Worm (Caenorhabditis elegans) whole organism, L3 larva: Measurements from ENCODE around the gene D1005.5.

ENCODE experiments used
- R02D3.7 ChIP-seq: fragments of 150-350 bp; optimal IDR thresholded peaks from 2 replicates; lab custom pipeline; 2014; ENCODE audit warnings: missing biosample characterization, missing genetic modification characterization
- ZK546.5 ChIP-seq: sonication (generic microtip); optimal IDR thresholded peaks from 2 replicates; lab custom pipeline; 2017; ENCODE audit warnings: missing biosample characterization, missing genetic modification characterization
- aly-2 ChIP-seq: fragments of 150-350 bp; optimal IDR thresholded peaks from 2 replicates; lab custom pipeline; 2014; ENCODE audit warnings: missing biosample characterization, missing genetic modification characterization
- ama-1 ChIP-seq: fragments of 150-350 bp; optimal IDR thresholded peaks from 2 replicates; lab custom pipeline; 2018
- ceh-16 ChIP-seq: sonication (generic microtip); optimal IDR thresholded peaks from 2 replicates; lab custom pipeline; 2017; ENCODE audit warnings: missing biosample characterization, missing genetic modification characterization
- ceh-28 ChIP-seq: fragments of 150-350 bp; optimal IDR thresholded peaks from 2 replicates; lab custom pipeline; 2014; ENCODE audit warnings: missing biosample characterization, missing genetic modification reagents, missing genetic modification characterization
- ceh-82 ChIP-seq: fragments of 150-350 bp; optimal IDR thresholded peaks from 2 replicates; lab custom pipeline; 2014; ENCODE audit warnings: missing biosample characterization, missing genetic modification characterization
- ceh-9 ChIP-seq: sonication (generic microtip); optimal IDR thresholded peaks from 2 replicates; lab custom pipeline; 2018; ENCODE audit warnings: missing biosample characterization, missing genetic modification characterization
- daf-12 ChIP-seq: fragments of 150-350 bp; optimal IDR thresholded peaks from 2 replicates; lab custom pipeline; 2014; ENCODE audit warnings: missing biosample characterization, missing genetic modification reagents, missing genetic modification characterization
- egl-27 ChIP-seq: sonication (generic microtip); optimal IDR thresholded peaks from 4 replicates; lab custom pipeline; 2017; ENCODE audit warnings: missing biosample characterization, missing genetic modification reagents, missing genetic modification characterization
- egl-5 ChIP-seq: fragments of 150-350 bp; optimal IDR thresholded peaks from 2 replicates; lab custom pipeline; 2017; ENCODE audit warnings: missing biosample characterization, missing genetic modification reagents, missing genetic modification characterization, inconsistent platforms
- elt-1 ChIP-seq: fragments of 150-350 bp; optimal IDR thresholded peaks from 2 replicates; lab custom pipeline; 2014; ENCODE audit warnings: missing biosample characterization, missing genetic modification characterization
- elt-2 ChIP-seq: sonication (generic microtip); optimal IDR thresholded peaks from 2 replicates; lab custom pipeline; 2016; ENCODE audit warnings: missing genetic modification reagents, mild to moderate bottlenecking, missing genetic modification characterization, missing compliant biosample characterization
- elt-3 ChIP-seq, 3 experiments: fragments of 150-350 bp in 1 of 3; sonication (generic microtip) in 2 of 3; optimal IDR thresholded peaks; 2 replicates in 2 of 3; 4 replicates in 1 of 3; lab custom pipeline; 2014 to 2017; ENCODE audit warnings: missing biosample characterization in 3 of 3, missing genetic modification characterization in 3 of 3
- eor-1 ChIP-seq, 2 experiments: fragments of 150-350 bp; optimal IDR thresholded peaks; 2 replicates each; lab custom pipeline; 2014 to 2018; ENCODE audit warnings: missing biosample characterization in 2 of 2, missing genetic modification characterization in 2 of 2
- fkh-10 ChIP-seq: sonication (generic microtip); optimal IDR thresholded peaks from 2 replicates; lab custom pipeline; 2017; ENCODE audit warnings: missing biosample characterization, missing genetic modification reagents, missing genetic modification characterization
- fkh-2 ChIP-seq: fragments of 150-350 bp; optimal IDR thresholded peaks from 2 replicates; lab custom pipeline; 2014; ENCODE audit warnings: missing biosample characterization, missing genetic modification reagents, missing genetic modification characterization
- fos-1 ChIP-seq: fragments of 150-350 bp; optimal IDR thresholded peaks from 2 replicates; lab custom pipeline; 2014; ENCODE audit warnings: missing biosample characterization, missing genetic modification characterization
- hmg-11 ChIP-seq: sonication (generic microtip); optimal IDR thresholded peaks from 2 replicates; lab custom pipeline; 2016; ENCODE audit warnings: missing genetic modification characterization, missing compliant biosample characterization
- jun-1 ChIP-seq: fragments of 150-350 bp; optimal IDR thresholded peaks from 2 replicates; lab custom pipeline; 2014; ENCODE audit warnings: missing biosample characterization, missing genetic modification reagents, missing genetic modification characterization
- lin-15B ChIP-seq: fragments of 150-350 bp; optimal IDR thresholded peaks from 2 replicates; lab custom pipeline; 2014; ENCODE audit warnings: missing biosample characterization, missing genetic modification characterization
- lin-39 ChIP-seq: fragments of 150-350 bp; optimal IDR thresholded peaks from 2 replicates; lab custom pipeline; 2018; ENCODE audit warnings: missing biosample characterization, missing genetic modification reagents, missing genetic modification characterization
- lsy-12 ChIP-seq: sonication (generic microtip); optimal IDR thresholded peaks from 2 replicates; lab custom pipeline; 2016; ENCODE audit warnings: mild to moderate bottlenecking, missing genetic modification characterization, missing compliant biosample characterization
- mdl-1 ChIP-seq: fragments of 150-350 bp; optimal IDR thresholded peaks from 2 replicates; lab custom pipeline; 2014; ENCODE audit warnings: missing biosample characterization, missing genetic modification characterization
- mml-1 ChIP-seq: fragments of 150-350 bp; sonication (generic microtip); optimal IDR thresholded peaks from 3 replicates; lab custom pipeline; 2014; ENCODE audit warnings: missing biosample characterization, missing genetic modification characterization
- nfya-1 ChIP-seq: sonication (generic microtip); optimal IDR thresholded peaks from 2 replicates; lab custom pipeline; 2017; ENCODE audit warnings: missing genetic modification characterization, mild to moderate bottlenecking, missing compliant biosample characterization, antibody characterized with exemption, moderate library complexity; ENCODE audit not compliant: insufficient read depth
- nhr-11 ChIP-seq: fragments of 150-350 bp; optimal IDR thresholded peaks from 2 replicates; lab custom pipeline; 2014; ENCODE audit warnings: missing biosample characterization, missing genetic modification characterization
- nhr-12 ChIP-seq: fragments of 150-350 bp; optimal IDR thresholded peaks from 2 replicates; lab custom pipeline; 2014; ENCODE audit warnings: missing biosample characterization, missing genetic modification characterization
- nhr-237 ChIP-seq: fragments of 150-350 bp; optimal IDR thresholded peaks from 2 replicates; lab custom pipeline; 2014; ENCODE audit warnings: missing biosample characterization, missing genetic modification characterization
- nhr-25 ChIP-seq: sonication (generic microtip); optimal IDR thresholded peaks from 2 replicates; lab custom pipeline; 2017; ENCODE audit warnings: missing biosample characterization, missing genetic modification characterization
- nhr-28 ChIP-seq: fragments of 150-350 bp; optimal IDR thresholded peaks from 2 replicates; lab custom pipeline; 2014; ENCODE audit warnings: missing biosample characterization, missing genetic modification characterization
- nhr-67 ChIP-seq: fragments of 150-350 bp; optimal IDR thresholded peaks from 2 replicates; lab custom pipeline; 2014; ENCODE audit warnings: missing biosample characterization, missing genetic modification characterization
- nhr-76 ChIP-seq: fragments of 150-350 bp; sonication (generic microtip); optimal IDR thresholded peaks from 5 replicates; lab custom pipeline; 2014; ENCODE audit warnings: missing biosample characterization, missing genetic modification characterization
- nhr-77 ChIP-seq: fragments of 150-350 bp; optimal IDR thresholded peaks from 2 replicates; lab custom pipeline; 2014; ENCODE audit warnings: missing biosample characterization, missing genetic modification characterization
- pha-4 ChIP-seq: fragments of 150-350 bp; optimal IDR thresholded peaks from 2 replicates; lab custom pipeline; 2014; ENCODE audit warnings: missing biosample characterization, missing genetic modification reagents, missing genetic modification characterization
- pqm-1 ChIP-seq: fragments of 150-350 bp; optimal IDR thresholded peaks from 2 replicates; lab custom pipeline; 2017; ENCODE audit warnings: missing biosample characterization, missing genetic modification characterization, inconsistent platforms
- skn-1 ChIP-seq: fragments of 150-350 bp; optimal IDR thresholded peaks from 2 replicates; lab custom pipeline; 2014; ENCODE audit warnings: missing biosample characterization, missing genetic modification characterization
- snpc-4 ChIP-seq: fragments of 150-350 bp; optimal IDR thresholded peaks from 2 replicates; lab custom pipeline; 2014; ENCODE audit warnings: missing biosample characterization, missing genetic modification characterization
- tbx-2 ChIP-seq: sonication (generic microtip); optimal IDR thresholded peaks from 2 replicates; lab custom pipeline; 2016; ENCODE audit warnings: mild to moderate bottlenecking, missing genetic modification characterization, missing compliant biosample characterization
- unc-39 ChIP-seq: sonication (generic microtip); optimal IDR thresholded peaks from 4 replicates; lab custom pipeline; 2017; ENCODE audit warnings: missing biosample characterization, missing genetic modification characterization
- unc-62 ChIP-seq: fragments of 150-350 bp; sonication (generic microtip); optimal IDR thresholded peaks from 4 replicates; lab custom pipeline; 2014; ENCODE audit warnings: missing biosample characterization, missing genetic modification reagents, missing genetic modification characterization
- zag-1 ChIP-seq: fragments of 150-350 bp; optimal IDR thresholded peaks from 2 replicates; lab custom pipeline; 2014; ENCODE audit warnings: missing biosample characterization, missing genetic modification characterization
- ztf-11 ChIP-seq: fragments of 150-350 bp; optimal IDR thresholded peaks from 2 replicates; lab custom pipeline; 2014; ENCODE audit warnings: missing biosample characterization, missing genetic modification characterization
- ztf-4 ChIP-seq: fragments of 150-350 bp; optimal IDR thresholded peaks from 2 replicates; lab custom pipeline; 2014; ENCODE audit warnings: missing biosample characterization, missing genetic modification characterization

D1005.5 gene

ce11 chrX:1454385-1454784, 18.4 kb downstream of the D1005.5 start (continued):
- no peak for TF ChIP-seq ceh-9 (tag; lab: Kevin White, UChicago)
- no peak for TF ChIP-seq nhr-12 (tag; lab: Kevin White, UChicago)
- peak; percentile 17 for TF ChIP-seq egl-5
- TF ChIP-seq R02D3.7 (tag; lab: Kevin White, UChicago), result peak; percentile 57
- peak; percentile 84 for TF ChIP-seq tbx-2 (tag; lab: Kevin White, UChicago)
- peak; percentile 81 for TF ChIP-seq ceh-82
- peak; percentile 25 for TF ChIP-seq nhr-77 (tag; lab: Kevin White, UChicago)

- TF ChIP-seq fos-1 (no peak), nhr-25 (peak; percentile 16), tbx-2 (tag; lab: Kevin White, UChicago) (no peak), lsy-12 (tag; lab: Kevin White, UChicago) (no peak), lin-39 (peak; percentile 27), nhr-237 (tag; lab: Kevin White, UChicago) (no peak), elt-2 (tag; lab: Kevin White, UChicago) (peak; percentile 79), ceh-9 (tag; lab: Kevin White, UChicago) (no peak), unc-62 (GFP tag; lab: Kevin White, UChicago) (no peak), fkh-10 (GFP tag; lab: Kevin White, UChicago) (no peak), nhr-12 (tag; lab: Kevin White, UChicago) (no peak), ztf-4 (tag; lab: Kevin White, UChicago) (no peak), hmg-11 (tag; lab: Kevin White, UChicago) (no peak), unc-39 (tag; lab: Kevin White, UChicago) (no peak), pha-4 (tag; lab: Kevin White, UChicago) (peak; percentile 56), nhr-77 (tag; lab: Kevin White, UChicago) (no peak), jun-1 (tag; lab: Kevin White, UChicago) (no peak), mml-1 (tag; lab: Kevin White, UChicago) (no peak), aly-2 (tag; lab: Kevin White, UChicago) (no peak), mdl-1 (tag; lab: Kevin White, UChicago) (no peak), ceh-82 (no peak), ceh-16 (tag; lab: Kevin White, UChicago) (no peak), eor-1 (tag; optimal IDR thresholded peaks at IDR 0.05; lab: Kevin White, UChicago) (no peak), nhr-11 (tag; lab: Kevin White, UChicago) (no peak), elt-3 (tag; optimal IDR thresholded peaks at IDR 0.05; lab: Kevin White, UChicago) (no peak), ZK546.5 (tag; lab: Kevin White, UChicago) (no peak), nhr-67 (tag; lab: Kevin White, UChicago) (no peak), ama-1 (lab: Kevin White, UChicago) (no peak), R02D3.7 (tag; lab: Kevin White, UChicago) (no peak), egl-5 (no peak), daf-12 (no peak), lin-15B (no peak), pqm-1 (tag; lab: Kevin White, UChicago) (peak; percentile 40), ceh-28 (no peak), nfya-1 (tag; lab: Kevin White, UChicago) (no peak), fkh-2 (tag; lab: Kevin White, UChicago) (no peak), zag-1 (no peak), ztf-11 (tag; lab: Kevin White, UChicago) (no peak), snpc-4 (tag; lab: Kevin White, UChicago) (no peak), skn-1 (tag; lab: Kevin White, UChicago) (no peak), elt-1 (tag; lab: Kevin White, UChicago) (no peak), nhr-76 (tag; lab: Kevin White, UChicago) (no peak), nhr-28 (tag; lab: Kevin White, UChicago) (no peak), egl-27 (tag; lab: Kevin White, UChicago) (no peak)
Observed at ce11 chrX:1453770-1454169, 19.0 kb downstream of the D1005.5 start, which contains the start of gene cebp-1. Gene cebp-1 (minus strand): TSS chrX:1453868.
